Fruit fly (Drosophila melanogaster): ENCODE measurements around the gene Taf9.
A peak's percentile ranks its signal among the peaks of the same experiment; 100 is the strongest.

Gene Taf9

DNA sequence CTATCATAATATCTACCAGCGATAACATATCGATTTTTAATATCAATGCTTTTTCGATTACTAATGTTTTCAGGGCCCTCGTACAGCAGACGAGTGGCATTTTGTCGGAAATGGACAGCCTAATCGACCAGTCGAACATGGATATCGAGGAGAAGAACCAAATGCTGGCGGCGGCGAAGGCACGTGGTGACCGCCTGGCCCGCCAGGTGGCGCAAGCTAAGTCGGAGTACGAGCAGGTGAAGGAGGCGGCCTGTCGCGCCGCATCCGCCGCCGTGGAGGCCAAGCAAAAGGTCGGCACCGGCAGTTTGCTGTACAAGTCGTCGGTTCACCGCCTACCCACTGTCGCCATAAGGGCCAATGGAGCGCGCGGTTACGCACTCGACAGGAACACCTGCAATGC lies 42.6 kb downstream of the Taf9 start (continued):
- TF ChIP-seq eyg (GFP tag; optimal IDR thresholded peaks at IDR 0.05) (no peak), CG10366 (GFP tag; IDR thresholded peaks at IDR 0.05) (no peak), Abd-B (GFP tag; optimal IDR thresholded peaks at IDR 0.05) (no peak), CG18619 (GFP tag; optimal IDR thresholded peaks at IDR 0.05) (no peak), crp (GFP tag; optimal IDR thresholded peaks at IDR 0.05) (no peak), CG6272 (GFP tag; IDR thresholded peaks at IDR 0.05) (no peak), CG5245 (GFP tag; optimal IDR thresholded peaks at IDR 0.05) (no peak), YL-1 (GFP tag; optimal IDR thresholded peaks at IDR 0.05) (no peak), zen (tag; optimal IDR thresholded peaks at IDR 0.05) (no peak), ind (GFP tag; optimal IDR thresholded peaks at IDR 0.05) (no peak), Dfd (GFP tag; optimal IDR thresholded peaks at IDR 0.05) (no peak), CG1603 (tag; optimal IDR thresholded peaks at IDR 0.05) (no peak), Sry-β (GFP tag; optimal IDR thresholded peaks at IDR 0.05) (no peak), CTCF (GFP tag; optimal IDR thresholded peaks at IDR 0.05) (peak; percentile 89), stwl (tag; optimal IDR thresholded peaks at IDR 0.05) (peak; percentile 31), CG6791 (GFP tag; IDR thresholded peaks at IDR 0.05; ENCODE audit: partially characterized antibody) (peak; percentile 50; the same call in 1 of the 3 replicates), chinmo (GFP tag; IDR thresholded peaks at IDR 0.05; ENCODE audit: partially characterized antibody) (no peak), ara (GFP tag; IDR thresholded peaks at IDR 0.05) (no peak), CG5180 (GFP tag; optimal IDR thresholded peaks at IDR 0.05) (no peak), CG43689 (GFP tag; IDR thresholded peaks at IDR 0.05) (no peak), B-H2 (GFP tag; optimal IDR thresholded peaks at IDR 0.05) (no peak), br (optimal IDR thresholded peaks at IDR 0.05) (no peak), Max (GFP tag; optimal IDR thresholded peaks at IDR 0.05) (no peak), CG3163 (GFP tag; optimal IDR thresholded peaks at IDR 0.05) (no peak), CG18599 (GFP tag; optimal IDR thresholded peaks at IDR 0.05) (no peak), CG10543 (GFP tag; optimal IDR thresholded peaks at IDR 0.05) (no peak), CG15073 (GFP tag; optimal IDR thresholded peaks at IDR 0.05) (no peak), Chrac-16 (GFP tag; optimal IDR thresholded peaks at IDR 0.05) (no peak), pita (GFP tag; optimal IDR thresholded peaks at IDR 0.05) (peak; percentile 24), gem (tag; optimal IDR thresholded peaks at IDR 0.05) (no peak), scrt (GFP tag; optimal IDR thresholded peaks at IDR 0.05) (no peak), pho (GFP tag; optimal IDR thresholded peaks at IDR 0.05) (no peak), mam (GFP tag; optimal IDR thresholded peaks at IDR 0.05) (no peak), gce (GFP tag; IDR thresholded peaks at IDR 0.05) (no peak), CG10209 (GFP tag; optimal IDR thresholded peaks at IDR 0.05) (no peak), bowl (GFP tag; IDR thresholded peaks at IDR 0.05) (no peak), emc (GFP tag; optimal IDR thresholded peaks at IDR 0.05) (no peak), lov (optimal IDR thresholded peaks at IDR 0.05) (no peak), lov (GFP tag; IDR thresholded peaks at IDR 0.05) (0 out of 3 replicates have a peak, but pooled peaks have one; percentile 24), CG17361 (GFP tag; IDR thresholded peaks at IDR 0.05) (no peak), Ssrp (tag; optimal IDR thresholded peaks at IDR 0.05) (no peak), CG7357 (GFP tag; IDR thresholded peaks at IDR 0.05) (no peak), Nf-YC (tag; optimal IDR thresholded peaks at IDR 0.05) (no peak), Deaf1 (tag; optimal IDR thresholded peaks at IDR 0.05) (no peak), CG32767 (GFP tag; IDR thresholded peaks at IDR 0.05) (no peak), crol (GFP tag; IDR thresholded peaks at IDR 0.05) (no peak), cato (GFP tag; optimal IDR thresholded peaks at IDR 0.05; ENCODE audit: borderline replicate concordance) (no peak), Med (GFP tag) (peak; percentile 53), CG12236 (GFP tag; optimal IDR thresholded peaks at IDR 0.05) (no peak)

Data from whole organism, embryonic.